Worm (Caenorhabditis elegans): ENCODE results near the gene tbb-6.

DNA sequence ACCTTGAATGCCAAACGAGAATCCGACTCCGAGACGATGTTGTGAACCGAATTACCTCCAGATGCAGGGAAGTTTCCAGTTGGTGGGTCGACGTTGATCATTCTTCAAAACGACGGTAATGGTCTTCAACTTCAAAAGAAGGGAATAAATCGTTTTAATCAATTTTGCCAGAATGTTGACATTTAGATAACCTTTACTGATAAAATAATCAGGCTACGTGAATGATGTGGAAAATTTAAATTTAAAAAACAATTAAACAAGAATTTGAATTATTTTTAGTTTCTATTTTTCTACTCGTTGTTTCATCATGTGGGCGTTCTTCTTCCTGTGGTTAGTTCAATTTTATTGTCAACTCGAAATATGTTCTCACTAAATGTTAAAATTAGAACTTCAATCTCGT lies 2.4 kb downstream of the tbb-6 start, which contains the start of gene ssp-35:
- TF ChIP-seq ztf-4 (tag; optimal IDR thresholded peaks at IDR 0.05) (no peak), gmeb-1 (tag; optimal IDR thresholded peaks at IDR 0.05) (no peak)
